ENCODE assay signal across 2 fruit fly cellular contexts in the genomic region with DNA sequence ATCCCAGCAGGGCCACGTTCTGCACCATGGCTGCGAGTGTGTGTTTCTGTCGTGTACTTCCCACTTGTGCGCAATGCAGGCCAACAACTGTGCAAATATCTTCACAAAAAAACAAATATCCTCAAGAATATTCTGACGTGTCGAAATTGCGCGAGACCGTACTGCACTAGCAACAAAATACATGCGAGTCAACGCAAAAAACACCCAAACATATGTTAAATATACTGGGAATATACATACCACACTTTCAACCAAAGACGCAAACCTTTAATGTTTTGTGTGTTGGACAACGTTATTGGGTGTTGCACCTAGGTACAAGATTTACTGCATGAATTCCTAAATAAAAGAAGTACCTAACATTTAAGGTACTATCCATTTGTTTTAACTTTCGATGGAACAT.
A peak's percentile ranks its signal among the peaks of the same experiment; 100 is the strongest.
TF ChIP-seq lines count a peak whose summit lies in the region.

A gene (minus strand): TSS at position 173 of the 400 bp plus-strand sequence.

TF ChIP-seq in whole organism, embryonic, 481 proteins besides CTCF, POLR2A, EP300 and RAD21 (continued from another document and continues in another):
- TF ChIP-seq pros (GFP tag; optimal IDR thresholded peaks at IDR 0.05; lab: Kevin White, UChicago): no peak
- peak; percentile 37; the same call in 1 of the 2 replicates for TF ChIP-seq CG17328 (GFP tag; IDR thresholded peaks at IDR 0.05; lab: Robert Waterston, UW)
- TF ChIP-seq vvl (GFP tag; IDR thresholded peaks at IDR 0.05; lab: Robert Waterston, UW): peak; percentile 45
- TF ChIP-seq ERR (GFP tag; optimal IDR thresholded peaks at IDR 0.05; lab: Kevin White, UChicago): peak; percentile 34
- peak; percentile 27 for TF ChIP-seq tup (GFP tag; optimal IDR thresholded peaks at IDR 0.05; lab: Kevin White, UChicago)
- no peak for TF ChIP-seq br (optimal IDR thresholded peaks at IDR 0.05; lab: Kevin White, UChicago)
- TF ChIP-seq hb (GFP tag; IDR thresholded peaks at IDR 0.05; lab: Robert Waterston, UW; ENCODE audit: partially characterized antibody): no peak
- no peak for TF ChIP-seq CG10431 (GFP tag; optimal IDR thresholded peaks at IDR 0.05; lab: Kevin White, UChicago)
- no peak for TF ChIP-seq ATbp (GFP tag; optimal IDR thresholded peaks at IDR 0.05; lab: Kevin White, UChicago)
- TF ChIP-seq H15 (GFP tag; IDR thresholded peaks at IDR 0.05; lab: Robert Waterston, UW): no peak
- TF ChIP-seq zfh1 (GFP tag; IDR thresholded peaks at IDR 0.05; lab: Robert Waterston, UW): 0 out of 3 replicates have a peak, but pooled peaks have one; percentile 13
- TF ChIP-seq dmrt99B (tag; optimal IDR thresholded peaks at IDR 0.05; lab: Kevin White, UChicago): no peak
- TF ChIP-seq Bdp1 (GFP tag; optimal IDR thresholded peaks at IDR 0.05; lab: Kevin White, UChicago): peak; percentile 14
- TF ChIP-seq CG15011 (GFP tag; optimal IDR thresholded peaks at IDR 0.05; lab: Kevin White, UChicago): no peak
- TF ChIP-seq CG4730 (GFP tag; IDR thresholded peaks at IDR 0.05; lab: Robert Waterston, UW): no peak
- TF ChIP-seq Dip2 (GFP tag; IDR thresholded peaks at IDR 0.05; lab: Robert Waterston, UW): no peak
- TF ChIP-seq trem (tag; optimal IDR thresholded peaks at IDR 0.05; lab: Kevin White, UChicago): peak; percentile 82
- peak; percentile 16 for TF ChIP-seq Bteb2 (GFP tag; optimal IDR thresholded peaks at IDR 0.05; lab: Kevin White, UChicago)
- TF ChIP-seq Hr3 (GFP tag; optimal IDR thresholded peaks at IDR 0.05; lab: Kevin White, UChicago): peak; percentile 19
- no peak for TF ChIP-seq CG13123 (GFP tag; optimal IDR thresholded peaks at IDR 0.05; lab: Kevin White, UChicago)
- no peak for TF ChIP-seq CG4282 (GFP tag; optimal IDR thresholded peaks at IDR 0.05; lab: Kevin White, UChicago)
- TF ChIP-seq CG33213 (GFP tag; optimal IDR thresholded peaks at IDR 0.05; lab: Kevin White, UChicago): peak; percentile 79
- TF ChIP-seq CG12071 (GFP tag; optimal IDR thresholded peaks at IDR 0.05; lab: Kevin White, UChicago): no peak
- no peak for TF ChIP-seq run (tag; optimal IDR thresholded peaks at IDR 0.05; lab: Kevin White, UChicago)
- TF ChIP-seq cwo (GFP tag; optimal IDR thresholded peaks at IDR 0.05; lab: Kevin White, UChicago): no peak
- TF ChIP-seq CG14441 (GFP tag; IDR thresholded peaks at IDR 0.05; lab: Robert Waterston, UW): no peak
- TF ChIP-seq fd3F (GFP tag; optimal IDR thresholded peaks at IDR 0.05; lab: Kevin White, UChicago): peak; percentile 33
- TF ChIP-seq CG7556 (GFP tag; optimal IDR thresholded peaks at IDR 0.05; lab: Kevin White, UChicago): no peak
- no peak for TF ChIP-seq gcm (GFP tag; optimal IDR thresholded peaks at IDR 0.05; lab: Kevin White, UChicago)
- no peak for TF ChIP-seq gsb-n (tag; optimal IDR thresholded peaks at IDR 0.05; lab: Kevin White, UChicago)
- no peak for TF ChIP-seq CG31224 (GFP tag; IDR thresholded peaks at IDR 0.05; lab: Robert Waterston, UW)
- no peak; the same call in 1 of the 2 replicates for TF ChIP-seq CG8765 (GFP tag; IDR thresholded peaks at IDR 0.05; lab: Robert Waterston, UW)
- peak in 1 of 2 experiments; percentile 32 for TF ChIP-seq bsh (GFP tag; optimal IDR thresholded peaks at IDR 0.05; lab: Kevin White, UChicago)
- no peak for TF ChIP-seq ab (GFP tag; optimal IDR thresholded peaks at IDR 0.05; lab: Kevin White, UChicago)
- no peak for TF ChIP-seq CG5953 (GFP tag; IDR thresholded peaks at IDR 0.05; lab: Robert Waterston, UW)
- peak; percentile 15 for TF ChIP-seq CG10654 (GFP tag; optimal IDR thresholded peaks at IDR 0.05; lab: Kevin White, UChicago)
- TF ChIP-seq Trl (optimal IDR thresholded peaks at IDR 0.05; lab: Kevin White, UChicago): no peak
- peak; percentile 36 for TF ChIP-seq Trl (GFP tag; optimal IDR thresholded peaks at IDR 0.05; lab: Kevin White, UChicago)
- TF ChIP-seq CG10979 (tag; optimal IDR thresholded peaks at IDR 0.05; lab: Kevin White, UChicago): peak; percentile 18
- no peak for TF ChIP-seq eyg (GFP tag; optimal IDR thresholded peaks at IDR 0.05; lab: Kevin White, UChicago)
- peak; percentile 58 for TF ChIP-seq kay (GFP tag; optimal IDR thresholded peaks at IDR 0.05; lab: Kevin White, UChicago)
- TF ChIP-seq CG17359 (tag; optimal IDR thresholded peaks at IDR 0.05; lab: Kevin White, UChicago): no peak
- no peak for TF ChIP-seq CG15269 (tag; optimal IDR thresholded peaks at IDR 0.05; lab: Kevin White, UChicago)
- peak; percentile 60 for TF ChIP-seq CG14710 (tag; optimal IDR thresholded peaks at IDR 0.05; lab: Kevin White, UChicago)
- peak; percentile 97 for TF ChIP-seq row (GFP tag; IDR thresholded peaks at IDR 0.05; lab: Robert Waterston, UW)
- no peak for TF ChIP-seq lab (GFP tag; optimal IDR thresholded peaks at IDR 0.05; lab: Kevin White, UChicago)
- TF ChIP-seq CG31388 (GFP tag; optimal IDR thresholded peaks at IDR 0.05; lab: Kevin White, UChicago): no peak
- TF ChIP-seq slp2 (GFP tag; optimal IDR thresholded peaks at IDR 0.05; lab: Kevin White, UChicago): peak; percentile 19
- TF ChIP-seq CG4820 (GFP tag; optimal IDR thresholded peaks at IDR 0.05; lab: Kevin White, UChicago): peak; percentile 7
- no peak for TF ChIP-seq CG17568 (GFP tag; optimal IDR thresholded peaks at IDR 0.05; lab: Kevin White, UChicago)
- TF ChIP-seq jumu (GFP tag; optimal IDR thresholded peaks at IDR 0.05; lab: Kevin White, UChicago): peak; percentile 8
- TF ChIP-seq CG14860 (GFP tag; IDR thresholded peaks at IDR 0.05; lab: Robert Waterston, UW; ENCODE audit: partially characterized antibody): no peak
- TF ChIP-seq gsb (GFP tag; IDR thresholded peaks at IDR 0.05; lab: Robert Waterston, UW): no peak
- no peak for TF ChIP-seq Neu2 (GFP tag; optimal IDR thresholded peaks at IDR 0.05; lab: Kevin White, UChicago; ENCODE audit: borderline replicate concordance)
- peak; percentile 68 for TF ChIP-seq Rfx (GFP tag; IDR thresholded peaks at IDR 0.05; lab: Robert Waterston, UW)
- no peak for TF ChIP-seq fd96Cb (tag; optimal IDR thresholded peaks at IDR 0.05; lab: Kevin White, UChicago)
- TF ChIP-seq Side (GFP tag; optimal IDR thresholded peaks at IDR 0.05; lab: Kevin White, UChicago): no peak
- peak; percentile 26 for TF ChIP-seq disco-r (GFP tag; optimal IDR thresholded peaks at IDR 0.05; lab: Kevin White, UChicago)
- TF ChIP-seq CG3995 (GFP tag; optimal IDR thresholded peaks at IDR 0.05; lab: Kevin White, UChicago): peak; percentile 27
- no peak for TF ChIP-seq CG2199 (GFP tag; IDR thresholded peaks at IDR 0.05; lab: Robert Waterston, UW)
- no peak for TF ChIP-seq CG13296 (GFP tag; optimal IDR thresholded peaks at IDR 0.05; lab: Kevin White, UChicago)
- no peak for TF ChIP-seq Mes4 (GFP tag; optimal IDR thresholded peaks at IDR 0.05; lab: Kevin White, UChicago)
- no peak for TF ChIP-seq cg (GFP tag; optimal IDR thresholded peaks at IDR 0.05; lab: Kevin White, UChicago)
- no peak for TF ChIP-seq ken (GFP tag; IDR thresholded peaks at IDR 0.05; lab: Robert Waterston, UW)
- peak; percentile 16 for TF ChIP-seq bab2 (GFP tag; optimal IDR thresholded peaks at IDR 0.05; lab: Kevin White, UChicago)

TF ChIP-seq in whole organism, wandering third instar larva, 38 proteins besides CTCF, POLR2A, EP300 and RAD21 (continued from another document):
- TF ChIP-seq CG32264 (GFP tag; optimal IDR thresholded peaks at IDR 0.05; lab: Kevin White, UChicago): no peak
- peak; percentile 5 for TF ChIP-seq jim (GFP tag; optimal IDR thresholded peaks at IDR 0.05; lab: Kevin White, UChicago)
- peak; percentile 26 for TF ChIP-seq sv (GFP tag; optimal IDR thresholded peaks at IDR 0.05; lab: Kevin White, UChicago)
- TF ChIP-seq Abd-B (GFP tag; optimal IDR thresholded peaks at IDR 0.05; lab: Kevin White, UChicago): no peak
- TF ChIP-seq HLH106 (tag; optimal IDR thresholded peaks at IDR 0.05; lab: Kevin White, UChicago): no peak
- no peak for TF ChIP-seq Sp1 (GFP tag; optimal IDR thresholded peaks at IDR 0.05; lab: Kevin White, UChicago)
